Fruit fly (Drosophila melanogaster) whole organism, embryonic: ENCODE results near the gene CG31797.

Experiments used
- Antp ChIP-seq: fragments of 200-800 bp; sonication (Bioruptor generic); optimal IDR thresholded peaks from 3 replicates; lab custom pipeline; 2016; ENCODE audit warnings: missing biosample characterization, missing genetic modification characterization
- Bdp1 ChIP-seq: fragments of 200-800 bp; sonication (Bioruptor generic); optimal IDR thresholded peaks from 3 replicates; lab custom pipeline; 2016; ENCODE audit warnings: missing biosample characterization, missing genetic modification characterization
- Bgb ChIP-seq: fragments of 200-800 bp; sonication (Bioruptor generic); IDR thresholded peaks from 2 replicates; pipeline ENCODE4 v1.3.6; 2022; ENCODE audit warnings: missing biosample characterization, missing genetic modification characterization; ENCODE audit not compliant: partially characterized antibody
- CG10565 ChIP-seq: fragments of 200-800 bp; sonication (Bioruptor generic); optimal IDR thresholded peaks from 3 replicates; lab custom pipeline; 2016; ENCODE audit warnings: missing biosample characterization, mild to moderate bottlenecking, missing genetic modification characterization
- CG10959 ChIP-seq: fragments of 200-800 bp; sonication (Bioruptor generic); IDR thresholded peaks from 2 replicates; pipeline ENCODE4 v1.3.6; 2022; ENCODE audit warnings: missing biosample characterization, missing genetic modification characterization
- CG11398 ChIP-seq: fragments of 200-800 bp; sonication (Bioruptor generic); optimal IDR thresholded peaks from 2 replicates; lab custom pipeline; 2016; ENCODE audit warnings: missing biosample characterization, missing genetic modification characterization
- CG12071 ChIP-seq: fragments of 200-800 bp; sonication (Bioruptor generic); optimal IDR thresholded peaks from 3 replicates; lab custom pipeline; 2018; ENCODE audit warnings: missing biosample characterization, mild to moderate bottlenecking, missing genetic modification characterization
- CG1529 ChIP-seq: fragments of 200-800 bp; sonication (Bioruptor generic); optimal IDR thresholded peaks from 3 replicates; lab custom pipeline; 2018; ENCODE audit warnings: missing biosample characterization, missing genetic modification characterization
- CG1647 ChIP-seq: fragments of 200-800 bp; sonication (Bioruptor generic); optimal IDR thresholded peaks from 3 replicates; lab custom pipeline; 2016; ENCODE audit warnings: missing biosample characterization, missing genetic modification characterization
- CG17186 ChIP-seq: fragments of 200-800 bp; sonication (Bioruptor generic); optimal IDR thresholded peaks from 3 replicates; lab custom pipeline; 2017; ENCODE audit warnings: missing biosample characterization, missing genetic modification reagents, missing genetic modification characterization
- CG17361 ChIP-seq: fragments of 200-800 bp; sonication (Bioruptor generic); IDR thresholded peaks from 3 replicates; pipeline ENCODE4 v1.3.6; 2022; ENCODE audit warnings: missing biosample characterization, missing genetic modification characterization
- CG2875 ChIP-seq: fragments of 200-800 bp; sonication (Bioruptor generic); optimal IDR thresholded peaks from 2 replicates; lab custom pipeline; 2017; ENCODE audit warnings: missing biosample characterization, mild to moderate bottlenecking, missing genetic modification characterization, missing genetic modification reagents
- CG34376 ChIP-seq: fragments of 200-800 bp; sonication (Bioruptor generic); optimal IDR thresholded peaks from 2 replicates; lab custom pipeline; 2018; ENCODE audit warnings: missing biosample characterization, mild to moderate bottlenecking, missing genetic modification characterization
- CG3838 ChIP-seq: fragments of 200-800 bp; sonication (Bioruptor generic); optimal IDR thresholded peaks from 3 replicates; lab custom pipeline; 2016; ENCODE audit warnings: missing biosample characterization, missing genetic modification characterization
- CG42726 ChIP-seq: fragments of 200-800 bp; sonication (Bioruptor generic); IDR thresholded peaks from 2 replicates; pipeline ENCODE4 v1.3.6; 2022; ENCODE audit warnings: missing biosample characterization, missing genetic modification characterization; ENCODE audit not compliant: partially characterized antibody
- CG6272 ChIP-seq: fragments of 200-800 bp; sonication (Bioruptor generic); IDR thresholded peaks from 2 replicates; pipeline ENCODE4 v1.3.6; 2022; ENCODE audit warnings: missing biosample characterization, missing genetic modification characterization
- CG6689 ChIP-seq: fragments of 200-800 bp; sonication (Bioruptor generic); IDR thresholded peaks from 2 replicates; pipeline ENCODE4 v1.3.6; 2022; ENCODE audit warnings: missing biosample characterization, missing genetic modification characterization
- CG8924 ChIP-seq: fragments of 200-800 bp; optimal IDR thresholded peaks from 3 replicates; lab custom pipeline; 2019; ENCODE audit warnings: missing biosample characterization, mild to moderate bottlenecking, missing genetic modification characterization, moderate library complexity
- CG9727 ChIP-seq: fragments of 200-800 bp; sonication (Bioruptor generic); optimal IDR thresholded peaks from 3 replicates; lab custom pipeline; 2017; ENCODE audit warnings: missing biosample characterization, mild to moderate bottlenecking, missing genetic modification characterization
- Dek ChIP-seq: fragments of 200-800 bp; sonication (Bioruptor generic); optimal IDR thresholded peaks from 3 replicates; lab custom pipeline; 2019; ENCODE audit warnings: missing biosample characterization, mild to moderate bottlenecking, missing genetic modification characterization, moderate library complexity
- Dref ChIP-seq: fragments of 200-800 bp; sonication (Bioruptor generic); IDR thresholded peaks from 2 replicates; pipeline ENCODE4 v1.3.6; 2022; ENCODE audit warnings: missing biosample characterization, missing genetic modification characterization
- E2f1 ChIP-seq: fragments of 200-800 bp; sonication (Bioruptor generic); IDR thresholded peaks from 2 replicates; pipeline ENCODE4 v1.3.6; 2022; ENCODE audit warnings: missing biosample characterization, missing genetic modification characterization
- Ets65A ChIP-seq: fragments of 200-800 bp; sonication (Bioruptor generic); peaks from one replicate; lab custom pipeline; 2016; ENCODE audit warnings: missing biosample characterization, missing genetic modification characterization
- Gsc ChIP-seq: fragments of 200-800 bp; sonication (Bioruptor generic); IDR thresholded peaks from 2 replicates; pipeline ENCODE4 v1.3.6; 2022; ENCODE audit warnings: missing biosample characterization, missing genetic modification characterization
- H15 ChIP-seq: fragments of 200-800 bp; sonication (Bioruptor generic); IDR thresholded peaks from 3 replicates; pipeline ENCODE4 v1.3.6; 2022; ENCODE audit warnings: missing biosample characterization, missing genetic modification characterization
- HLH3B ChIP-seq: fragments of 200-800 bp; sonication (Bioruptor generic); IDR thresholded peaks from 2 replicates; pipeline ENCODE4 v1.3.6; 2022; ENCODE audit warnings: missing biosample characterization, missing genetic modification characterization
- HLH54F ChIP-seq: fragments of 200-800 bp; sonication (Bioruptor generic); optimal IDR thresholded peaks from 3 replicates; lab custom pipeline; 2016; ENCODE audit warnings: missing biosample characterization, missing genetic modification characterization
- Lhr ChIP-seq: fragments of 200-800 bp; sonication (Bioruptor generic); optimal IDR thresholded peaks from 3 replicates; lab custom pipeline; 2017; ENCODE audit warnings: mild to moderate bottlenecking, missing biosample characterization, missing genetic modification reagents, missing genetic modification characterization
- Mes4 ChIP-seq: fragments of 200-800 bp; sonication (Bioruptor generic); optimal IDR thresholded peaks from 2 replicates; lab custom pipeline; 2016; ENCODE audit warnings: missing biosample characterization, missing genetic modification characterization
- NFAT ChIP-seq: fragments of 200-800 bp; sonication (Bioruptor generic); IDR thresholded peaks from 2 replicates; pipeline ENCODE4 v1.3.6; 2022; ENCODE audit warnings: missing biosample characterization, missing genetic modification characterization
- Opbp ChIP-seq: fragments of 200-800 bp; sonication (Bioruptor generic); IDR thresholded peaks from 3 replicates; pipeline ENCODE4 v1.3.6; 2022; ENCODE audit warnings: missing biosample characterization, missing genetic modification characterization; ENCODE audit not compliant: partially characterized antibody
- PHDP ChIP-seq: fragments of 200-800 bp; sonication (Bioruptor generic); optimal IDR thresholded peaks from 3 replicates; lab custom pipeline; 2018; ENCODE audit warnings: missing biosample characterization, mild to moderate bottlenecking, missing genetic modification characterization, moderate library complexity
- Rfx ChIP-seq: fragments of 200-800 bp; sonication (Bioruptor generic); IDR thresholded peaks from 2 replicates; pipeline ENCODE4 v1.3.6; 2022; ENCODE audit warnings: missing biosample characterization, missing genetic modification characterization
- ac ChIP-seq: fragments of 200-800 bp; sonication (Bioruptor generic); optimal IDR thresholded peaks from 3 replicates; lab custom pipeline; 2017; ENCODE audit warnings: missing biosample characterization, mild to moderate bottlenecking, missing genetic modification characterization
- ap ChIP-seq: fragments of 200-800 bp; sonication (Bioruptor generic); IDR thresholded peaks from 2 replicates; pipeline ENCODE4 v1.3.6; 2022; ENCODE audit warnings: missing biosample characterization, missing genetic modification characterization
- ash1 ChIP-seq: fragments of 200-800 bp; sonication (Bioruptor generic); optimal IDR thresholded peaks from 2 replicates; lab custom pipeline; 2018; ENCODE audit warnings: missing biosample characterization, mild to moderate bottlenecking, missing genetic modification characterization
- bbx ChIP-seq: fragments of 200-800 bp; sonication (Bioruptor generic); IDR thresholded peaks from 2 replicates; pipeline ENCODE4 v1.3.6; 2022; ENCODE audit warnings: missing biosample characterization, missing genetic modification characterization; ENCODE audit not compliant: partially characterized antibody
- bcd ChIP-seq: fragments of 200-800 bp; sonication (Bioruptor generic); optimal IDR thresholded peaks from 2 replicates; lab custom pipeline; 2017; ENCODE audit warnings: missing biosample characterization, mild to moderate bottlenecking, missing genetic modification characterization
- bowl ChIP-seq: fragments of 200-800 bp; sonication (Bioruptor generic); IDR thresholded peaks from 2 replicates; pipeline ENCODE4 v1.3.6; 2022; ENCODE audit warnings: missing biosample characterization, missing genetic modification characterization
- br ChIP-seq: fragments of >200 bp; optimal IDR thresholded peaks from 2 replicates; lab custom pipeline; 2017
- da ChIP-seq: fragments of 200-800 bp; sonication (Bioruptor generic); optimal IDR thresholded peaks from 2 replicates; lab custom pipeline; 2016; ENCODE audit warnings: missing biosample characterization, missing genetic modification characterization
- fd102C ChIP-seq: fragments of 200-800 bp; sonication (Bioruptor generic); optimal IDR thresholded peaks from 2 replicates; lab custom pipeline; 2018; ENCODE audit warnings: missing biosample characterization, mild to moderate bottlenecking, missing genetic modification characterization, moderate library complexity
- gem ChIP-seq: fragments of 200-800 bp; sonication (Bioruptor generic); optimal IDR thresholded peaks from 2 replicates; lab custom pipeline; 2019; ENCODE audit warnings: missing biosample characterization, mild to moderate bottlenecking, missing genetic modification characterization, moderate library complexity
- hbn ChIP-seq: fragments of 200-800 bp; sonication (Bioruptor generic); IDR thresholded peaks from 2 replicates; pipeline ENCODE4 v1.3.6; 2022; ENCODE audit warnings: missing biosample characterization, missing genetic modification characterization; ENCODE audit not compliant: partially characterized antibody
- kni ChIP-seq: fragments of 200-800 bp; sonication (Bioruptor generic); optimal IDR thresholded peaks from 3 replicates; lab custom pipeline; 2017; ENCODE audit warnings: mild to moderate bottlenecking, missing biosample characterization, missing genetic modification reagents, missing genetic modification characterization
- nau ChIP-seq: fragments of 200-800 bp; sonication (Bioruptor generic); optimal IDR thresholded peaks from 3 replicates; lab custom pipeline; 2017; ENCODE audit warnings: missing biosample characterization, mild to moderate bottlenecking, missing genetic modification characterization, missing genetic modification reagents
- odd ChIP-seq: fragments of 200-800 bp; sonication (Bioruptor generic); optimal IDR thresholded peaks from 2 replicates; lab custom pipeline; 2017; ENCODE audit warnings: missing biosample characterization, mild to moderate bottlenecking, missing genetic modification characterization
- sens-2 ChIP-seq: fragments of 200-800 bp; sonication (Bioruptor generic); IDR thresholded peaks from 2 replicates; pipeline ENCODE4 v1.3.6; 2022; ENCODE audit warnings: missing biosample characterization, missing genetic modification characterization
- sr ChIP-seq: fragments of 200-800 bp; sonication (Bioruptor generic); IDR thresholded peaks from 3 replicates; pipeline ENCODE4 v1.3.6; 2022; ENCODE audit warnings: missing biosample characterization, missing genetic modification characterization
- tin ChIP-seq: fragments of 200-800 bp; sonication (Bioruptor generic); optimal IDR thresholded peaks from 3 replicates; lab custom pipeline; 2016; ENCODE audit warnings: missing biosample characterization, missing genetic modification characterization
- ttk ChIP-seq: fragments of 200-800 bp; sonication (Bioruptor generic); IDR thresholded peaks from 2 replicates; pipeline ENCODE4 v2.1.2; 2022; ENCODE audit warnings: missing biosample characterization, missing genetic modification characterization
- tup ChIP-seq: fragments of 200-800 bp; sonication (Bioruptor generic); optimal IDR thresholded peaks from 2 replicates; lab custom pipeline; 2016; ENCODE audit warnings: missing biosample characterization, mild to moderate bottlenecking, missing genetic modification characterization, moderate library complexity
- vvl ChIP-seq: fragments of 200-800 bp; sonication (Bioruptor generic); IDR thresholded peaks from 2 replicates; pipeline ENCODE4 v1.3.6; 2022; ENCODE audit warnings: missing biosample characterization, missing genetic modification characterization

The CG31797 gene

DNA sequence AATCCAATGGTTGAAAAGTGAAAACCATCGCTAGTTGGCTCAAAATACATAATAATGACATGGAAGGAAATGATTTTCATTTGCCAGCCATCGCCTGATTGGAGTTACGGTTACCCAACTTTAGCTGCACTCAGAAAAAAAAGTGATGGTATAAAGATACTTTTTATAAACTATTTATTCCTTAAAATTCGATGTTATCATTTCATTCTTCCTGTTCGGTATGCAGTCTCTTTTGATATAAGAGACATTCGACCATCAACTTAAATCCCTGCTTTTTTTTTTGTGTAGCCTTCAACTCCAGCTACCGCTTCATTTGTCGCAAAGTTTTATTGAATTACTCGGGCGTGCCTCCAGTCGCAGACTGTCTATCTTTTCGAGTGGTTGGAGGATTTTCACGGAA lies 49.6 kb downstream of the CG31797 start (continued):
- TF ChIP-seq ap (GFP tag; lab: Robert Waterston, UW) (no peak), gem (tag; lab: Kevin White, UChicago) (peak; percentile 54), vvl (GFP tag; lab: Robert Waterston, UW) (no peak), PHDP (tag; lab: Kevin White, UChicago) (peak; percentile 3), CG34376 (GFP tag; lab: Kevin White, UChicago) (no peak), H15 (GFP tag; lab: Robert Waterston, UW) (no peak), nau (GFP tag; lab: Kevin White, UChicago) (no peak), Dek (tag; lab: Kevin White, UChicago) (no peak), CG11398 (no peak), Mes4 (GFP tag; lab: Kevin White, UChicago) (no peak), HLH3B (GFP tag; lab: Robert Waterston, UW) (no peak), ttk (GFP tag; lab: Robert Waterston, UW) (no peak), CG10959 (no peak), ac (GFP tag; lab: Kevin White, UChicago) (no peak), kni (GFP tag; lab: Kevin White, UChicago) (no peak), sens-2 (GFP tag; lab: Robert Waterston, UW) (no peak), Dref (GFP tag; lab: Robert Waterston, UW) (no peak), bowl (GFP tag; lab: Robert Waterston, UW) (no peak), CG6272 (GFP tag; lab: Robert Waterston, UW) (no peak), CG6689 (no peak), odd (GFP tag; lab: Kevin White, UChicago) (no peak), CG17186 (GFP tag; lab: Kevin White, UChicago) (no peak), Gsc (GFP tag; lab: Robert Waterston, UW) (no peak), fd102C (GFP tag; lab: Kevin White, UChicago) (no peak), tup (GFP tag; lab: Kevin White, UChicago) (no peak), Ets65A (no peak), Antp (GFP tag; lab: Kevin White, UChicago) (no peak), NFAT (GFP tag; lab: Robert Waterston, UW) (no peak), HLH54F (GFP tag; lab: Kevin White, UChicago) (no peak), CG12071 (GFP tag; lab: Kevin White, UChicago) (no peak), CG8924 (no peak), ash1 (GFP tag; lab: Kevin White, UChicago) (no peak), Bdp1 (GFP tag; lab: Kevin White, UChicago) (no peak), Lhr (GFP tag; lab: Kevin White, UChicago) (no peak), CG2875 (GFP tag; lab: Kevin White, UChicago) (no peak), hbn (GFP tag; lab: Robert Waterston, UW) (no peak), CG1647 (GFP tag; lab: Kevin White, UChicago) (no peak), CG9727 (GFP tag; lab: Kevin White, UChicago) (peak; percentile 42), CG1529 (GFP tag; lab: Kevin White, UChicago) (no peak), Rfx (GFP tag; lab: Robert Waterston, UW) (no peak), CG3838 (GFP tag; lab: Kevin White, UChicago) (no peak), CG10565 (no peak), da (GFP tag; lab: Kevin White, UChicago) (no peak), br (no peak), bcd (GFP tag; lab: Kevin White, UChicago) (no peak), Bgb (GFP tag; lab: Robert Waterston, UW) (no peak), CG42726 (GFP tag; lab: Robert Waterston, UW) (no peak), E2f1 (no peak), sr (GFP tag; lab: Robert Waterston, UW) (no peak), bbx (GFP tag; lab: Robert Waterston, UW) (no peak), tin (GFP tag; lab: Kevin White, UChicago) (peak; percentile 11), CG17361 (GFP tag; lab: Robert Waterston, UW) (no peak), Opbp (GFP tag; lab: Robert Waterston, UW) (no peak)
